Worm (Caenorhabditis elegans) whole organism, L2 larva: ENCODE measurements around the gene F46E10.3.

Experiments
- C34F6.9 ChIP-seq: fragments of 150-350 bp; optimal IDR thresholded peaks from 2 replicates; lab custom pipeline; 2014; ENCODE audit warnings: missing biosample characterization, missing genetic modification characterization
- F13H6.1 ChIP-seq: sonication (generic microtip); optimal IDR thresholded peaks from 2 replicates; lab custom pipeline; 2016; ENCODE audit warnings: missing genetic modification characterization, missing compliant biosample characterization
- R02D3.7 ChIP-seq: fragments of 150-350 bp; optimal IDR thresholded peaks from 2 replicates; lab custom pipeline; 2014; ENCODE audit warnings: missing biosample characterization, missing genetic modification characterization
- ZK546.5 ChIP-seq: sonication (generic microtip); optimal IDR thresholded peaks from 2 replicates; lab custom pipeline; 2017; ENCODE audit warnings: missing biosample characterization, missing genetic modification characterization
- alr-1 ChIP-seq: fragments of 150-350 bp; optimal IDR thresholded peaks from 2 replicates; lab custom pipeline; 2014; ENCODE audit warnings: missing biosample characterization, missing genetic modification characterization
- aly-2 ChIP-seq: fragments of 150-350 bp; optimal IDR thresholded peaks from 2 replicates; lab custom pipeline; 2014; ENCODE audit warnings: missing biosample characterization, missing genetic modification characterization
- ama-1 ChIP-seq: fragments of 150-350 bp; optimal IDR thresholded peaks from 2 replicates; lab custom pipeline; 2018; ENCODE audit warnings: inconsistent platforms
- ceh-16 ChIP-seq: fragments of 150-350 bp; optimal IDR thresholded peaks from 2 replicates; lab custom pipeline; 2014; ENCODE audit warnings: missing biosample characterization, missing genetic modification characterization
- ceh-82 ChIP-seq: fragments of 150-350 bp; optimal IDR thresholded peaks from 2 replicates; lab custom pipeline; 2014; ENCODE audit warnings: missing biosample characterization, missing genetic modification characterization
- crh-2 ChIP-seq: sonication (generic microtip); optimal IDR thresholded peaks from 2 replicates; lab custom pipeline; 2017; ENCODE audit warnings: missing biosample characterization, missing genetic modification characterization
- dmd-4 ChIP-seq: sonication (generic microtip); optimal IDR thresholded peaks from 2 replicates; lab custom pipeline; 2017; ENCODE audit warnings: missing biosample characterization, missing genetic modification characterization
- egl-27 ChIP-seq: sonication (generic microtip); optimal IDR thresholded peaks from 3 replicates; lab custom pipeline; 2017; ENCODE audit warnings: missing biosample characterization, missing genetic modification reagents, missing genetic modification characterization
- elt-1 ChIP-seq: fragments of 150-350 bp; optimal IDR thresholded peaks from 2 replicates; lab custom pipeline; 2014; ENCODE audit warnings: missing biosample characterization, missing genetic modification characterization
- elt-3 ChIP-seq: sonication (generic microtip); optimal IDR thresholded peaks from 2 replicates; lab custom pipeline; 2017; ENCODE audit warnings: missing biosample characterization, missing genetic modification characterization
- fos-1 ChIP-seq: fragments of 150-350 bp; optimal IDR thresholded peaks from 2 replicates; lab custom pipeline; 2014; ENCODE audit warnings: missing biosample characterization, missing genetic modification characterization
- gmeb-1 ChIP-seq: fragments of 150-350 bp; optimal IDR thresholded peaks from 2 replicates; lab custom pipeline; 2014; ENCODE audit warnings: missing biosample characterization, missing genetic modification characterization
- lin-11 ChIP-seq: fragments of 150-350 bp; sonication (generic microtip); optimal IDR thresholded peaks from 2 replicates; lab custom pipeline; 2014; ENCODE audit warnings: missing biosample characterization, missing genetic modification characterization, inconsistent platforms, mixed read lengths
- lin-13 ChIP-seq: fragments of 150-350 bp; optimal IDR thresholded peaks from 2 replicates; lab custom pipeline; 2014; ENCODE audit warnings: missing biosample characterization, missing genetic modification reagents, missing genetic modification characterization
- lin-39 ChIP-seq: fragments of 150-350 bp; optimal IDR thresholded peaks from 2 replicates; lab custom pipeline; 2014; ENCODE audit warnings: missing biosample characterization, missing genetic modification reagents, missing genetic modification characterization
- lsy-2 ChIP-seq, 2 experiments: fragments of 150-350 bp in 1 of 2; sonication (generic microtip) in 1 of 2; optimal IDR thresholded peaks; 2 replicates each; lab custom pipeline; 2014 to 2017; ENCODE audit warnings: missing biosample characterization in 2 of 2, missing genetic modification characterization in 2 of 2
- mab-5 ChIP-seq: fragments of 150-350 bp; optimal IDR thresholded peaks from 2 replicates; lab custom pipeline; 2014; ENCODE audit warnings: missing biosample characterization, missing genetic modification characterization
- mbf-1 ChIP-seq: sonication (generic microtip); optimal IDR thresholded peaks from 2 replicates; lab custom pipeline; 2017; ENCODE audit warnings: missing biosample characterization, missing genetic modification characterization
- mdl-1 ChIP-seq, 2 experiments: fragments of 150-350 bp in 1 of 2; sonication (generic microtip) in 1 of 2; optimal IDR thresholded peaks; 2 replicates each; lab custom pipeline; 2017; ENCODE audit warnings: missing biosample characterization in 2 of 2, missing genetic modification characterization in 2 of 2
- nhr-10 ChIP-seq: sonication (generic microtip); optimal IDR thresholded peaks from 2 replicates; lab custom pipeline; 2017; ENCODE audit warnings: missing biosample characterization, missing genetic modification characterization
- nhr-11 ChIP-seq: fragments of 150-350 bp; optimal IDR thresholded peaks from 2 replicates; lab custom pipeline; 2014; ENCODE audit warnings: missing biosample characterization, missing genetic modification characterization
- nhr-12 ChIP-seq: fragments of 150-350 bp; optimal IDR thresholded peaks from 2 replicates; lab custom pipeline; 2014; ENCODE audit warnings: missing biosample characterization, missing genetic modification characterization
- nhr-129 ChIP-seq: fragments of 150-350 bp; optimal IDR thresholded peaks from 2 replicates; lab custom pipeline; 2014; ENCODE audit warnings: missing biosample characterization, missing genetic modification characterization
- nhr-21 ChIP-seq: fragments of 150-350 bp; optimal IDR thresholded peaks from 2 replicates; lab custom pipeline; 2014; ENCODE audit warnings: missing biosample characterization, missing genetic modification characterization
- nhr-23 ChIP-seq: fragments of 150-350 bp; optimal IDR thresholded peaks from 2 replicates; lab custom pipeline; 2014; ENCODE audit warnings: missing biosample characterization, missing genetic modification reagents, missing genetic modification characterization
- nhr-237 ChIP-seq: fragments of 150-350 bp; optimal IDR thresholded peaks from 2 replicates; lab custom pipeline; 2014; ENCODE audit warnings: missing biosample characterization, missing genetic modification characterization
- nhr-25 ChIP-seq: fragments of 150-350 bp; sonication (generic microtip); optimal IDR thresholded peaks from 3 replicates; lab custom pipeline; 2014; ENCODE audit warnings: missing biosample characterization, missing genetic modification characterization
- nhr-6 ChIP-seq: fragments of 150-350 bp; optimal IDR thresholded peaks from 2 replicates; lab custom pipeline; 2014; ENCODE audit warnings: missing biosample characterization, missing genetic modification characterization
- sem-4 ChIP-seq: fragments of 150-350 bp; optimal IDR thresholded peaks from 2 replicates; lab custom pipeline; 2014; ENCODE audit warnings: missing biosample characterization, missing genetic modification reagents, missing genetic modification characterization
- sma-3 ChIP-seq: sonication (generic microtip); optimal IDR thresholded peaks from 2 replicates; lab custom pipeline; 2016; ENCODE audit warnings: missing genetic modification reagents, missing genetic modification characterization, missing compliant biosample characterization
- sma-9 ChIP-seq, 2 experiments: fragments of 150-350 bp in 1 of 2; sonication (generic microtip) in 1 of 2; optimal IDR thresholded peaks; 2 replicates each; lab custom pipeline; 2014 to 2016; ENCODE audit warnings: missing genetic modification characterization in 2 of 2, mild to moderate bottlenecking in 1 of 2, missing biosample characterization in 1 of 2, missing compliant biosample characterization in 1 of 2, missing genetic modification reagents in 1 of 2, moderate library complexity in 1 of 2
- snpc-4 ChIP-seq: fragments of 150-350 bp; optimal IDR thresholded peaks from 2 replicates; lab custom pipeline; 2014; ENCODE audit warnings: missing biosample characterization, missing genetic modification characterization
- unc-39 ChIP-seq: fragments of 150-350 bp; optimal IDR thresholded peaks from 2 replicates; lab custom pipeline; 2014; ENCODE audit warnings: missing biosample characterization, missing genetic modification characterization
- unc-62 ChIP-seq: fragments of 150-350 bp; optimal IDR thresholded peaks from 2 replicates; lab custom pipeline; 2014; ENCODE audit warnings: missing biosample characterization, missing genetic modification reagents, missing genetic modification characterization
- zag-1 ChIP-seq: fragments of 150-350 bp; optimal IDR thresholded peaks from 2 replicates; lab custom pipeline; 2014; ENCODE audit warnings: missing biosample characterization, missing genetic modification characterization
- ztf-1 ChIP-seq: fragments of 200-800 bp; sonication (Bioruptor generic); conservative IDR thresholded peaks from 2 replicates; pipeline ENCODE4 v1.3.6; 2022; ENCODE audit warnings: missing genetic modification characterization, missing compliant biosample characterization
- ztf-11 ChIP-seq: sonication (generic microtip); optimal IDR thresholded peaks from 2 replicates; lab custom pipeline; 2017; ENCODE audit warnings: missing biosample characterization, missing genetic modification characterization
- ztf-4 ChIP-seq: fragments of 150-350 bp; optimal IDR thresholded peaks from 2 replicates; lab custom pipeline; 2014; ENCODE audit warnings: missing biosample characterization, missing genetic modification characterization

F46E10.3 gene

DNA sequence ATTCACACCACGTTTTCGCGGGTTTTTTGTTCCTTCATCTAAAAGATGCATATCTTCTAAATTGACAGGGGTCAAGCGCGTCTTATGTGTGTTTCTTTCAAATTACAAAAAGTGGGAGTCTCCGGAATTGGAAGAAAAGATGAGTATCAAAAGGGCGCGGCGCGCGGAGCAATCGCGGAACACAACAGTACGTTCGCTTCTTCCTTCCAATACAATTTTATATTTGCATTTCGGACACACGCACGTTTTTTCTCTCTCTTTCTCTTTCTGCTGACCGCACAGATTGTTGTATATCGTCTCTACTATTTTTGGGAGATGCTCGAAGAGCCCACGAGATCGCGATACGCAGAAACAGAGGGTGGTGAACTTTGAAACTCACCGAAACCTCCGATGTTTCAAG, 30.2 kb downstream of the F46E10.3 start:
- no peak for TF ChIP-seq R02D3.7
- TF ChIP-seq mab-5 (tag; lab: Kevin White, UChicago) = no peak
- TF ChIP-seq nhr-6 = no peak
- no peak for TF ChIP-seq ztf-4 (tag; lab: Kevin White, UChicago)
- no peak for TF ChIP-seq ama-1 (lab: Kevin White, UChicago)
- TF ChIP-seq elt-1 (tag; lab: Kevin White, UChicago) = no peak
- no peak for TF ChIP-seq egl-27 (tag; lab: Kevin White, UChicago)
- TF ChIP-seq ztf-1 (GFP tag; lab: Robert Waterston, UW) = no peak
- no peak for TF ChIP-seq alr-1 (tag; lab: Kevin White, UChicago)
- no peak for TF ChIP-seq ceh-82
- no peak for TF ChIP-seq F13H6.1
- TF ChIP-seq lsy-2 (tag; optimal IDR thresholded peaks at IDR 0.05; lab: Kevin White, UChicago) = no peak
- no peak for TF ChIP-seq sma-3
- no peak for TF ChIP-seq elt-3 (tag; lab: Kevin White, UChicago)
- TF ChIP-seq nhr-12 = no peak
- TF ChIP-seq zag-1 (tag; lab: Kevin White, UChicago) = no peak
- TF ChIP-seq snpc-4 (tag; lab: Kevin White, UChicago) = no peak
- no peak for TF ChIP-seq ceh-16 (tag; lab: Kevin White, UChicago)
- no peak for TF ChIP-seq gmeb-1 (tag; lab: Kevin White, UChicago)
- no peak for TF ChIP-seq unc-39 (tag; lab: Kevin White, UChicago)

DNA sequence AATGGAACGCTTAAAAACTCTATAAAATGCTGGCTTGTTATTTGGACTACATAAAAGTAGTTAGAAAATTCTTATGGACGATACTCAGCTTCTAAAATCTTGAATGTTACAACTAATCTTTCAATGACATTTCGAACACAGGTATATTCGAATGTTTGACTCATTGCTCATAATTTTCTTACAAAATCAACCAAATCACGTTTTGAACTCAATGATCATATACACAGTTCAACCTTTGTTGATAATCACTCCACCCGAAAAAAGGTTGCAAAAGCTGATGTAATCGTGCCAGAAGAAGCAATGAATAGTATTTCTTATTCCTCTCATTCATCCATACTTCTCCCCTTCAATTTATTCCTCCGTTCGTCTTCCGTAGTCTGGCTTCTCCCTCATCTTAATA, 31.1 kb downstream of the F46E10.3 start, which contains the start of gene K04A8.20:
K04A8.20 (plus strand) TSS at position 301 of the 400 bp plus-strand sequence.
- TF ChIP-seq nhr-237 (no peak), mbf-1 (tag; lab: Kevin White, UChicago) (no peak), lin-13 (GFP tag; lab: Kevin White, UChicago) (no peak), fos-1 (tag; lab: Kevin White, UChicago) (no peak), sma-3 (no peak), ztf-11 (tag; lab: Kevin White, UChicago) (no peak), nhr-23 (tag; lab: Kevin White, UChicago) (no peak), nhr-21 (no peak), alr-1 (tag; lab: Kevin White, UChicago) (no peak), snpc-4 (tag; lab: Kevin White, UChicago) (no peak), ceh-16 (tag; lab: Kevin White, UChicago) (no peak), zag-1 (tag; lab: Kevin White, UChicago) (no peak), unc-62 (GFP tag; lab: Kevin White, UChicago) (no peak), dmd-4 (tag; lab: Kevin White, UChicago) (no peak)

DNA sequence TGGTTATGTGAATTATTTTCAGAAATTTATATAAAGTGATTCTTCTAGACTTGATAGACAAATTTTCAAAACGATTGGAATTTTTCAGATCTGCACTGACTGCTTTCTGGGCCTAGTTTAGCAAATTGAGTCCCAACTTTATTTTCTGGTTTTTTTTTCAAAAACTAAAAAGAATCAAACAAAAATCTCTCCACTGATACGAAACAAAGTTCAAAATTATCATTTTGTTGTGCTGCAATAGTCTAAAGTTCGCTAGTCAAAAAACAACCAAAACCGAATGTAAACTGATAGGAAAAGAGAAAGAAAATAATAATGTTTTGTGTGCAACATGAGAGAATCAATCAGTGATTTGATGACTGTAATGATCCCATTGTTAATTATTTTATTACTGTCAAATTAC, 31.8 kb downstream of the F46E10.3 start, which contains the start of gene lipl-4:
lipl-4 (plus strand) TSS at position 301 of the 400 bp plus-strand sequence.
- no peak for TF ChIP-seq elt-1 (tag; lab: Kevin White, UChicago)
- no peak for TF ChIP-seq elt-3 (tag; lab: Kevin White, UChicago)
- TF ChIP-seq nhr-11 (tag; lab: Kevin White, UChicago) = no peak
- TF ChIP-seq F13H6.1 = no peak
- no peak for TF ChIP-seq unc-62 (GFP tag; lab: Kevin White, UChicago)
- TF ChIP-seq crh-2 = no peak
- TF ChIP-seq nhr-12 = no peak
- no peak for TF ChIP-seq C34F6.9 (tag; lab: Kevin White, UChicago)
- no peak for TF ChIP-seq R02D3.7
- no peak for TF ChIP-seq lsy-2 (tag; optimal IDR thresholded peaks at IDR 0.05; lab: Kevin White, UChicago)
- TF ChIP-seq lin-11 (tag; lab: Kevin White, UChicago) = no peak
- TF ChIP-seq mdl-1 (tag; optimal IDR thresholded peaks at IDR 0.05; lab: Kevin White, UChicago) = no peak
- no peak for TF ChIP-seq fos-1 (tag; lab: Kevin White, UChicago)
- TF ChIP-seq gmeb-1 (tag; lab: Kevin White, UChicago) = no peak

DNA sequence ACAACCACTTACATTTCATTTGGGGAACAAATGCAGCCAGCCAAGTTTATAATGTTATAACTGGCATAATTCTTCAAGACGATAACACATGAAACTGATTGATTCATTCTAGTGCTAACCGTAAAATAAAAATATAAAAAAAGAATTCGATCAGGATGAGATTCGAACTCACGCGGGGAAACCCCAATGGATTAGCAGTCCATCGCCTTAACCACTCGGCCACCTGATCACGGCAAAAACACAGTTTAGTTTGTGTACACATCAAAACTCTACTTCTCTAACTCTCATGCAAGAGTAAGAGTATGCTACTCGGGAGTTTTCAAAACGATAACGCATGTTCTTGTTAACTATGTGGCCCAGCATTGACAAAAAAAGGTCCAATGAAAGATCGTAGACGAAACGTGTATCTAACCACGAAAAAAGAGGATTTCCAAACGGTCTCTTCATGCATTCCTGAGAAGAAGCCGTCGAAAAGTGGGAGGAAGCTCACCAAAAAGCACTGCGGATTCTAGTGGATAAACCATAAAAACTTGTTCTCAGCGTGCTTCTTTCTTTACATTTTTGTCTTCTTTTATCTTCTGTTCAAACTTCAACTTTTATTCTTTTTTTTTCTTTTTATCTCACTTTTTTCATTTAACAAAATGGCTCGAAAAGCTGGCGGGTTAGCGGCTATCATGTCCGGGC, 33.8 kb downstream of the F46E10.3 start, which contains the start of gene twk-10:
twk-10 (plus strand) TSS at position 634 of the 684 bp plus-strand sequence.
- no peak for TF ChIP-seq nhr-23 (tag; lab: Kevin White, UChicago)
- no peak for TF ChIP-seq dmd-4 (tag; lab: Kevin White, UChicago)
- TF ChIP-seq nhr-129 (tag; lab: Kevin White, UChicago) = peak; percentile 54
- TF ChIP-seq lin-13 (GFP tag; lab: Kevin White, UChicago) = no peak
- no peak for TF ChIP-seq aly-2 (tag; lab: Kevin White, UChicago)
- no peak for TF ChIP-seq nhr-11 (tag; lab: Kevin White, UChicago)
- TF ChIP-seq nhr-25 = no peak
- TF ChIP-seq fos-1 (tag; lab: Kevin White, UChicago) = peak; percentile 59
- no peak for TF ChIP-seq lin-39 (tag; lab: Kevin White, UChicago)
- TF ChIP-seq ZK546.5 (tag; lab: Kevin White, UChicago) = no peak
- TF ChIP-seq sem-4 (tag; lab: Kevin White, UChicago) = no peak
- peak; percentile 18 for TF ChIP-seq C34F6.9 (tag; lab: Kevin White, UChicago)
- no peak for TF ChIP-seq unc-39 (tag; lab: Kevin White, UChicago)
- TF ChIP-seq nhr-10 = no peak
- no peak for TF ChIP-seq F13H6.1
- no peak for TF ChIP-seq crh-2
- no peak for TF ChIP-seq egl-27 (tag; lab: Kevin White, UChicago)
- TF ChIP-seq nhr-12 = no peak
- no peak for TF ChIP-seq ztf-11 (tag; lab: Kevin White, UChicago)
- no peak for TF ChIP-seq nhr-6
- TF ChIP-seq lin-11 (tag; lab: Kevin White, UChicago) = no peak
- TF ChIP-seq lsy-2 (tag; optimal IDR thresholded peaks at IDR 0.05; lab: Kevin White, UChicago) = no peak
- no peak for TF ChIP-seq ceh-16 (tag; lab: Kevin White, UChicago)
- TF ChIP-seq gmeb-1 (tag; lab: Kevin White, UChicago) = no peak
- no peak for TF ChIP-seq ztf-1 (GFP tag; lab: Robert Waterston, UW)
- peak; percentile 19 for TF ChIP-seq sma-3
- TF ChIP-seq ama-1 (lab: Kevin White, UChicago) = no peak
- peak; percentile 43 for TF ChIP-seq sma-9 (GFP tag; optimal IDR thresholded peaks at IDR 0.05; lab: Kevin White, UChicago)
- TF ChIP-seq sma-9 (tag; optimal IDR thresholded peaks at IDR 0.05; lab: Kevin White, UChicago) = no peak
- TF ChIP-seq nhr-21 = no peak
- TF ChIP-seq mdl-1 (tag; optimal IDR thresholded peaks at IDR 0.05; lab: Kevin White, UChicago) = no peak
- no peak for TF ChIP-seq R02D3.7
